Worm (Caenorhabditis elegans) whole organism, L1 larva: ENCODE results near the gene aakg-5.

Experiments used
- ceh-63 ChIP-seq: fragments of 200-800 bp; sonication (Bioruptor generic); optimal IDR thresholded peaks from 2 replicates; lab custom pipeline; 2018; ENCODE audit warnings: mild to moderate bottlenecking, missing genetic modification characterization, missing compliant biosample characterization
- ceh-8 ChIP-seq: fragments of 200-800 bp; sonication (Bioruptor generic); optimal IDR thresholded peaks from 2 replicates; lab custom pipeline; 2018; ENCODE audit warnings: mild to moderate bottlenecking, missing genetic modification characterization, moderate library complexity, missing compliant biosample characterization
- ceh-82 ChIP-seq, 3 experiments: fragments of 150-350 bp in 1 of 3; sonication (generic microtip) in 2 of 3; optimal IDR thresholded peaks; 2 replicates each; lab custom pipeline; 2014 to 2017; ENCODE audit warnings: missing biosample characterization in 3 of 3, missing genetic modification characterization in 3 of 3
- ceh-88 ChIP-seq: fragments of 200-800 bp; sonication (Bioruptor generic); IDR thresholded peaks from 2 replicates; pipeline ENCODE4 v1.3.6; 2022; ENCODE audit warnings: missing genetic modification characterization, missing compliant biosample characterization
- ceh-90 ChIP-seq: sonication (generic microtip); optimal IDR thresholded peaks from 2 replicates; lab custom pipeline; 2016; ENCODE audit warnings: missing genetic modification characterization, missing compliant biosample characterization
- dsc-1 ChIP-seq: sonication (generic microtip); optimal IDR thresholded peaks from 2 replicates; lab custom pipeline; 2016; ENCODE audit warnings: mild to moderate bottlenecking, missing genetic modification characterization, missing compliant biosample characterization
- efl-1 ChIP-seq, 4 experiments: fragments of 150-350 bp; optimal IDR thresholded peaks in 3 of 4; peaks in 1 of 4; 1 replicate in 1 of 4; 2 replicates in 3 of 4; lab custom pipeline; 2014; ENCODE audit warnings: missing biosample characterization in 2 of 4, missing genetic modification characterization in 2 of 4, missing genetic modification reagents in 2 of 4
- egl-13 ChIP-seq: sonication (generic microtip); optimal IDR thresholded peaks from 2 replicates; lab custom pipeline; 2016; ENCODE audit warnings: missing genotype, missing genetic modification reagents, missing genetic modification characterization, missing compliant biosample characterization
- elt-2 ChIP-seq: sonication (generic microtip); optimal IDR thresholded peaks from 2 replicates; lab custom pipeline; 2016; ENCODE audit warnings: missing genetic modification characterization, mild to moderate bottlenecking, inconsistent platforms, missing compliant biosample characterization, missing genetic modification reagents
- fkh-8 ChIP-seq: sonication (generic microtip); optimal IDR thresholded peaks from 2 replicates; lab custom pipeline; 2016; ENCODE audit warnings: mild to moderate bottlenecking, missing genetic modification characterization, missing compliant biosample characterization
- grh-1 ChIP-seq: fragments of 200-800 bp; sonication (Bioruptor generic); IDR thresholded peaks from 2 replicates; pipeline ENCODE4 v1.3.6; 2022; ENCODE audit warnings: missing genetic modification reagents, missing genetic modification characterization, missing compliant biosample characterization
- isw-1 ChIP-seq: fragments of 200-800 bp; sonication (Bioruptor generic); IDR thresholded peaks from 2 replicates; pipeline ENCODE4 v1.3.6; 2022; ENCODE audit warnings: missing genetic modification characterization, missing compliant biosample characterization
- lin-13 ChIP-seq: fragments of 150-350 bp; optimal IDR thresholded peaks from 2 replicates; lab custom pipeline; 2014; ENCODE audit warnings: missing biosample characterization, missing genetic modification reagents, missing genetic modification characterization
- lin-15B ChIP-seq: fragments of 150-350 bp; sonication (generic microtip); optimal IDR thresholded peaks from 3 replicates; lab custom pipeline; 2014; ENCODE audit warnings: missing biosample characterization, missing genetic modification characterization
- lin-35 ChIP-seq, 2 experiments: fragments of 150-350 bp; optimal IDR thresholded peaks; 2 replicates each; lab custom pipeline; 2014; ENCODE audit warnings: missing biosample characterization in 2 of 2, missing genetic modification characterization in 2 of 2, missing genetic modification reagents in 2 of 2
- lir-3 ChIP-seq: sonication (generic microtip); optimal IDR thresholded peaks from 2 replicates; lab custom pipeline; 2016; ENCODE audit warnings: mild to moderate bottlenecking, missing genetic modification characterization, moderate library complexity, missing compliant biosample characterization; ENCODE audit not compliant: poor library complexity
- lsy-2 ChIP-seq, 2 experiments: fragments of 150-350 bp; optimal IDR thresholded peaks; 2 replicates each; lab custom pipeline; 2014; ENCODE audit warnings: missing biosample characterization in 2 of 2, missing genetic modification characterization in 2 of 2
- mep-1 ChIP-seq: fragments of 150-350 bp; optimal IDR thresholded peaks from 2 replicates; lab custom pipeline; 2014; ENCODE audit warnings: missing biosample characterization, missing genetic modification characterization
- nhr-19 ChIP-seq: fragments of 200-800 bp; sonication (Bioruptor generic); conservative IDR thresholded peaks from 2 replicates; pipeline ENCODE4 v1.3.6; 2022; ENCODE audit warnings: missing genetic modification characterization, missing compliant biosample characterization
- nhr-20 ChIP-seq: sonication (generic microtip); optimal IDR thresholded peaks from 2 replicates; lab custom pipeline; 2016; ENCODE audit warnings: mild to moderate bottlenecking, missing genetic modification characterization, missing compliant biosample characterization
- nhr-47 ChIP-seq: sonication (generic microtip); optimal IDR thresholded peaks from 2 replicates; lab custom pipeline; 2016; ENCODE audit warnings: mild to moderate bottlenecking, missing genetic modification characterization, moderate library complexity, missing compliant biosample characterization
- nhr-71 ChIP-seq: sonication (generic microtip); optimal IDR thresholded peaks from 2 replicates; lab custom pipeline; 2016; ENCODE audit warnings: mild to moderate bottlenecking, missing genetic modification characterization, moderate library complexity, missing compliant biosample characterization
- nhr-76 ChIP-seq: sonication (generic microtip); optimal IDR thresholded peaks from 2 replicates; lab custom pipeline; 2017; ENCODE audit warnings: missing biosample characterization, missing genetic modification characterization
- nhr-77 ChIP-seq: fragments of 150-350 bp; optimal IDR thresholded peaks from 2 replicates; lab custom pipeline; 2014; ENCODE audit warnings: missing biosample characterization, missing genetic modification characterization
- nhr-85 ChIP-seq: sonication (generic microtip); peaks from one replicate; lab custom pipeline; 2016; ENCODE audit warnings: missing genetic modification characterization, inconsistent platforms, missing compliant biosample characterization
- nhr-90 ChIP-seq: sonication (generic microtip); optimal IDR thresholded peaks from 2 replicates; lab custom pipeline; 2016; ENCODE audit warnings: mild to moderate bottlenecking, missing genetic modification characterization, missing compliant biosample characterization; ENCODE audit not compliant: poor library complexity
- pag-3 ChIP-seq: sonication (generic microtip); optimal IDR thresholded peaks from 2 replicates; lab custom pipeline; 2017; ENCODE audit warnings: missing genetic modification characterization, mild to moderate bottlenecking, missing compliant biosample characterization, antibody characterized with exemption, borderline replicate concordance; ENCODE audit not compliant: insufficient read depth
- pax-3 ChIP-seq: fragments of 200-800 bp; sonication (Bioruptor generic); optimal IDR thresholded peaks from 2 replicates; lab custom pipeline; 2018; ENCODE audit warnings: mild to moderate bottlenecking, missing genetic modification characterization, moderate library complexity, missing compliant biosample characterization
- snpc-4 ChIP-seq: fragments of 150-350 bp; optimal IDR thresholded peaks from 2 replicates; lab custom pipeline; 2014; ENCODE audit warnings: missing biosample characterization, missing genetic modification characterization
- snu-23 ChIP-seq: sonication (generic microtip); optimal IDR thresholded peaks from 2 replicates; lab custom pipeline; 2016; ENCODE audit warnings: missing genetic modification characterization, missing compliant biosample characterization
- sup-37 ChIP-seq: fragments of 200-800 bp; sonication (Bioruptor generic); optimal IDR thresholded peaks from 2 replicates; lab custom pipeline; 2018; ENCODE audit warnings: mild to moderate bottlenecking, missing genetic modification characterization, missing compliant biosample characterization
- swsn-7 ChIP-seq: sonication (generic microtip); optimal IDR thresholded peaks from 2 replicates; lab custom pipeline; 2016; ENCODE audit warnings: missing genetic modification characterization, missing compliant biosample characterization
- tbx-2 ChIP-seq: sonication (generic microtip); optimal IDR thresholded peaks from 2 replicates; lab custom pipeline; 2016; ENCODE audit warnings: missing genetic modification characterization, missing compliant biosample characterization
- tlp-1 ChIP-seq: fragments of 150-350 bp; optimal IDR thresholded peaks from 2 replicates; lab custom pipeline; 2014; ENCODE audit warnings: missing biosample characterization, missing genetic modification characterization
- unc-62 ChIP-seq: fragments of 150-350 bp; optimal IDR thresholded peaks from 2 replicates; lab custom pipeline; 2014; ENCODE audit warnings: missing biosample characterization, missing genetic modification reagents, missing genetic modification characterization
- unc-98 ChIP-seq: fragments of 200-800 bp; sonication (Bioruptor generic); IDR thresholded peaks from 2 replicates; pipeline ENCODE4 v1.3.6; 2022; ENCODE audit warnings: missing genetic modification characterization, missing compliant biosample characterization
- vab-15 ChIP-seq: sonication (generic microtip); optimal IDR thresholded peaks from 2 replicates; lab custom pipeline; 2017; ENCODE audit warnings: missing genotype, mild to moderate bottlenecking, missing genetic modification characterization, missing compliant biosample characterization
- zip-4 ChIP-seq: fragments of 200-800 bp; sonication (Bioruptor generic); optimal IDR thresholded peaks from 2 replicates; lab custom pipeline; 2018; ENCODE audit warnings: mild to moderate bottlenecking, missing genetic modification characterization, moderate library complexity, missing compliant biosample characterization

aakg-5 gene

DNA sequence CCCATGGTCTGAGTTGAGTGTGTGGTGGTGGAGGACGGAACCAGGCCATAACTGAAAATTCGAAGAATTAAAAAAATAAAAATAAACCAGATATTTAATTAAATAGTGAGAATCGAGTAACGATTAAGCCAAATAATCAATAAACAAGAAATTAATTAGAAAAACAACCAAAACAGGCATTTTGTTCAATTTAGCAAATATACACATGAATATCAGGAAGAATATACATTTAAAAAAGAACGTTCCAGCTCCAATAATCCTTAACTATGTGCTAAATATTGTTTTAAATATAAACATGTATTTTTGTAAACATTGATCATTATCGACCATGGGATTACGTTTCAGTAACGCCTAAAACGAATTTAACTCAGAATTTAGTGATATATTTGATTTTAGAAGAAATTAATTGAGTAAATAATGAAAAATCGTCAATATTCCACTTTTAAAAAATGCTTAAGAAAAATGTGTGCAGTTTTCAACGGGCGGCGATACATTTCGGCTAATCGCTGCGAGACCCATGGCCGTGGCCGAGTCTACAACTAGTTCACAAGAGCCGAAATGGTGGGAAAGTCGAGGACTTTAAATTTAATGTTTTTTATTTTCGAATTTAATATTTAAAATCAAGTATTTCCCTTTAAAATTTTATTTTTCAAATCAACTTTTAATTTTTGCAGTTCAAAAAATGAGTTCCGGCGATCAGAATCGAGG, 6.8 kb downstream of the aakg-5 start, which contains the start of the genes R53.4 and psf-1 (continued):
- TF ChIP-seq lir-3 (tag; lab: Kevin White, UChicago) (peak; percentile 86), tlp-1 (tag; lab: Kevin White, UChicago) (no peak), unc-98 (GFP tag; lab: Robert Waterston, UW) (no peak), egl-13 (peak; percentile 43), snu-23 (peak; percentile 75), ceh-8 (no peak), ceh-82 (tag; optimal IDR thresholded peaks at IDR 0.05; lab: Kevin White, UChicago) (peak in 2 of 3 experiments; percentile 28 to 48), ceh-90 (peak; percentile 63), nhr-76 (tag; lab: Kevin White, UChicago) (no peak), mep-1 (tag; lab: Kevin White, UChicago) (peak; percentile 76), unc-62 (no peak), snpc-4 (tag; lab: Kevin White, UChicago) (peak; percentile 23), pag-3 (tag; lab: Kevin White, UChicago) (no peak), nhr-47 (tag; lab: Kevin White, UChicago) (peak; percentile 69), nhr-19 (GFP tag; lab: Robert Waterston, UW) (peak; percentile 48), nhr-20 (peak; percentile 71), zip-4 (GFP tag; lab: Kevin White, UChicago) (no peak), isw-1 (GFP tag; lab: Robert Waterston, UW) (peak; percentile 59), ceh-63 (GFP tag; lab: Kevin White, UChicago) (no peak), efl-1 (optimal IDR thresholded peaks at IDR 0.05; lab: Kevin White, UChicago) (peak; percentile 66 to 86), efl-1 (GFP tag; optimal IDR thresholded peaks at IDR 0.05 in 1 of 2; lab: Kevin White, UChicago) (peak; percentile 87 to 97), dsc-1 (tag; lab: Kevin White, UChicago) (peak; percentile 19), grh-1 (GFP tag; lab: Robert Waterston, UW) (peak; percentile 41; the same call in 1 of the 2 replicates), nhr-77 (tag; lab: Kevin White, UChicago) (peak; percentile 25), lsy-2 (tag; optimal IDR thresholded peaks at IDR 0.05; lab: Kevin White, UChicago) (peak; percentile 80 to 88), tbx-2 (tag; lab: Kevin White, UChicago) (peak; percentile 72), nhr-71 (peak; percentile 81), lin-13 (GFP tag; lab: Kevin White, UChicago) (peak; percentile 53), sup-37 (GFP tag; lab: Kevin White, UChicago) (no peak), pax-3 (tag; lab: Kevin White, UChicago) (peak; percentile 33), vab-15 (peak; percentile 37), lin-15B (tag; lab: Kevin White, UChicago) (peak; percentile 54), lin-35 (GFP tag; optimal IDR thresholded peaks at IDR 0.05; lab: Kevin White, UChicago) (peak; percentile 87 to 92)

DNA sequence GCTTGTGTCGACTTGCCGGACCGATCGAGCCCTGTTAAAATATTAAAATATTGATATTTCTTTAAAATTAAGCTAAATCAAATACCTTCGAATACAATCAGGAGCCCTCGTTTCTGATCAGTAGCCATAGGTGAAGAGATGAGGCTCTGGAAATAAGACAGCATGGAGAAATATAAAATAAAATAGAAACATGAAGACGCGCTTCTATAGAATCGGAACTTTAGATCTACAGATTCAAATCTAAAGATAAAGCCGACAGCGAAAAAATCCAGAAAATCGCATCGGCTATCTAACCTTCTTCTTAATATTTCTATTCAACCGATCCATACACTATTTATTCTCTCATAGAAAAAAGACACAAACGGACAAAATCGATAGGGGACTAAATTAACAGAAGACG, 8.0 kb downstream of the aakg-5 start, which contains the start of gene dtmk-1:
dtmk-1 (minus strand) TSS at position 146 of the 400 bp plus-strand sequence.
- TF ChIP-seq nhr-85 (peak; percentile 57), swsn-7 (tag; lab: Kevin White, UChicago) (no peak), nhr-90 (tag; lab: Kevin White, UChicago) (peak; percentile 3), sup-37 (GFP tag; lab: Kevin White, UChicago) (no peak), fkh-8 (tag; lab: Kevin White, UChicago) (no peak), elt-2 (peak; percentile 4), ceh-88 (GFP tag; lab: Robert Waterston, UW) (no peak), unc-98 (GFP tag; lab: Robert Waterston, UW) (no peak), efl-1 (optimal IDR thresholded peaks at IDR 0.05; lab: Kevin White, UChicago) (no peak), efl-1 (GFP tag; optimal IDR thresholded peaks at IDR 0.05 in 1 of 2; lab: Kevin White, UChicago) (peak in 1 of 2 experiments; percentile 86)
